Worm (Caenorhabditis elegans) whole organism, late embryonic: ENCODE data around the gene C14F11.7.

Experiments
- C08G9.2 ChIP-seq: sonication (generic microtip); optimal IDR thresholded peaks from 2 replicates; lab custom pipeline; 2016; ENCODE audit warnings: mild to moderate bottlenecking, missing genetic modification characterization, moderate library complexity, missing compliant biosample characterization
- K02D7.2 ChIP-seq: sonication (generic microtip); optimal IDR thresholded peaks from 2 replicates; lab custom pipeline; 2017; ENCODE audit warnings: mild to moderate bottlenecking, missing genetic modification characterization, missing compliant biosample characterization
- K09A11.1 ChIP-seq: sonication (generic microtip); optimal IDR thresholded peaks from 2 replicates; lab custom pipeline; 2017; ENCODE audit warnings: antibody characterized with exemption, mild to moderate bottlenecking, missing genetic modification characterization, missing compliant biosample characterization; ENCODE audit not compliant: insufficient read depth
- Y22D7AL.16 ChIP-seq: sonication (generic microtip); optimal IDR thresholded peaks from 2 replicates; lab custom pipeline; 2016; ENCODE audit warnings: missing genetic modification characterization, missing compliant biosample characterization
- ahr-1 ChIP-seq: sonication (generic microtip); optimal IDR thresholded peaks from 2 replicates; lab custom pipeline; 2016; ENCODE audit warnings: missing genetic modification characterization, missing compliant biosample characterization
- ceh-14 ChIP-seq: sonication (generic microtip); optimal IDR thresholded peaks from 2 replicates; lab custom pipeline; 2016; ENCODE audit warnings: missing genotype, missing genetic modification characterization, missing compliant biosample characterization
- ceh-18 ChIP-seq: sonication (generic microtip); optimal IDR thresholded peaks from 2 replicates; lab custom pipeline; 2016; ENCODE audit warnings: missing genetic modification characterization, missing compliant biosample characterization
- ceh-19 ChIP-seq: fragments of 200-800 bp; sonication (Bioruptor generic); optimal IDR thresholded peaks from 2 replicates; lab custom pipeline; 2018; ENCODE audit warnings: mild to moderate bottlenecking, missing genetic modification characterization, missing compliant biosample characterization
- ceh-22 ChIP-seq: sonication (generic microtip); optimal IDR thresholded peaks from 2 replicates; lab custom pipeline; 2017; ENCODE audit warnings: missing biosample characterization, missing genetic modification characterization
- ceh-31 ChIP-seq: sonication (generic microtip); optimal IDR thresholded peaks from 2 replicates; lab custom pipeline; 2016; ENCODE audit warnings: missing genetic modification characterization, missing compliant biosample characterization
- ceh-34 ChIP-seq: sonication (generic microtip); optimal IDR thresholded peaks from 2 replicates; lab custom pipeline; 2016; ENCODE audit warnings: mild to moderate bottlenecking, missing genetic modification characterization, missing compliant biosample characterization
- ceh-45 ChIP-seq: fragments of 200-800 bp; sonication (Bioruptor generic); IDR thresholded peaks from 2 replicates; pipeline ENCODE4 v1.3.6; 2022; ENCODE audit warnings: missing genetic modification reagents, missing genetic modification characterization, missing compliant biosample characterization
- ceh-48 ChIP-seq: sonication (generic microtip); optimal IDR thresholded peaks from 2 replicates; lab custom pipeline; 2016; ENCODE audit warnings: missing genetic modification characterization, inconsistent platforms, missing compliant biosample characterization
- ceh-6 ChIP-seq: fragments of 200-800 bp; sonication (Bioruptor generic); optimal IDR thresholded peaks from 2 replicates; lab custom pipeline; 2018; ENCODE audit warnings: mild to moderate bottlenecking, missing genetic modification characterization, missing compliant biosample characterization
- elt-2 ChIP-seq: sonication (generic microtip); optimal IDR thresholded peaks from 2 replicates; lab custom pipeline; 2016; ENCODE audit warnings: missing genetic modification reagents, missing genetic modification characterization, missing compliant biosample characterization
- fkh-10 ChIP-seq: fragments of 150-350 bp; optimal IDR thresholded peaks from 2 replicates; lab custom pipeline; 2014; ENCODE audit warnings: missing biosample characterization, missing genetic modification reagents, missing genetic modification characterization
- fkh-6 ChIP-seq: sonication (generic microtip); optimal IDR thresholded peaks from 2 replicates; lab custom pipeline; 2016; ENCODE audit warnings: missing genetic modification characterization, missing compliant biosample characterization
- hlh-15 ChIP-seq: sonication (generic microtip); optimal IDR thresholded peaks from 2 replicates; lab custom pipeline; 2016; ENCODE audit warnings: missing genetic modification characterization, missing compliant biosample characterization
- lim-6 ChIP-seq: sonication (generic microtip); optimal IDR thresholded peaks from 2 replicates; lab custom pipeline; 2016; ENCODE audit warnings: missing genetic modification characterization, missing compliant biosample characterization
- lin-11 ChIP-seq: fragments of 200-800 bp; sonication (Bioruptor generic); optimal IDR thresholded peaks from 2 replicates; lab custom pipeline; 2018; ENCODE audit warnings: mild to moderate bottlenecking, missing genetic modification characterization, missing compliant biosample characterization
- nfya-1 ChIP-seq: sonication (generic microtip); optimal IDR thresholded peaks from 2 replicates; lab custom pipeline; 2017; ENCODE audit warnings: missing genetic modification characterization, mild to moderate bottlenecking, missing compliant biosample characterization, antibody characterized with exemption, moderate library complexity
- nhr-11 ChIP-seq: fragments of 150-350 bp; optimal IDR thresholded peaks from 2 replicates; lab custom pipeline; 2014; ENCODE audit warnings: missing biosample characterization, missing genetic modification characterization
- npax-4 ChIP-seq: sonication (generic microtip); optimal IDR thresholded peaks from 2 replicates; lab custom pipeline; 2016; ENCODE audit warnings: missing genetic modification characterization, missing compliant biosample characterization
- pax-1 ChIP-seq: fragments of 150-350 bp; optimal IDR thresholded peaks from 2 replicates; lab custom pipeline; 2014; ENCODE audit warnings: missing biosample characterization, missing genetic modification characterization
- pha-4 ChIP-seq: fragments of 150-350 bp; optimal IDR thresholded peaks from 2 replicates; lab custom pipeline; 2018; ENCODE audit warnings: missing biosample characterization, missing genetic modification reagents, missing genetic modification characterization
- pros-1 ChIP-seq: fragments of 150-350 bp; optimal IDR thresholded peaks from 2 replicates; lab custom pipeline; 2014; ENCODE audit warnings: missing biosample characterization, missing genetic modification reagents, missing genetic modification characterization
- tbx-2 ChIP-seq: sonication (generic microtip); optimal IDR thresholded peaks from 2 replicates; lab custom pipeline; 2016; ENCODE audit warnings: missing genetic modification characterization, missing compliant biosample characterization
- tbx-7 ChIP-seq: sonication (generic microtip); optimal IDR thresholded peaks from 2 replicates; lab custom pipeline; 2016; ENCODE audit warnings: missing genotype, missing genetic modification characterization, missing compliant biosample characterization
- ttx-3 ChIP-seq: sonication (generic microtip); optimal IDR thresholded peaks from 2 replicates; lab custom pipeline; 2016; ENCODE audit warnings: missing genetic modification reagents, missing genetic modification characterization, missing compliant biosample characterization
- unc-42 ChIP-seq: sonication (generic microtip); optimal IDR thresholded peaks from 2 replicates; lab custom pipeline; 2016; ENCODE audit warnings: missing genotype, missing genetic modification characterization, missing compliant biosample characterization
- unc-55 ChIP-seq: sonication (generic microtip); optimal IDR thresholded peaks from 2 replicates; lab custom pipeline; 2017; ENCODE audit warnings: missing biosample characterization, missing genetic modification reagents, missing genetic modification characterization
- ztf-16 ChIP-seq: sonication (generic microtip); optimal IDR thresholded peaks from 2 replicates; lab custom pipeline; 2017; ENCODE audit warnings: missing genetic modification characterization, missing compliant biosample characterization

The C14F11.7 gene

DNA sequence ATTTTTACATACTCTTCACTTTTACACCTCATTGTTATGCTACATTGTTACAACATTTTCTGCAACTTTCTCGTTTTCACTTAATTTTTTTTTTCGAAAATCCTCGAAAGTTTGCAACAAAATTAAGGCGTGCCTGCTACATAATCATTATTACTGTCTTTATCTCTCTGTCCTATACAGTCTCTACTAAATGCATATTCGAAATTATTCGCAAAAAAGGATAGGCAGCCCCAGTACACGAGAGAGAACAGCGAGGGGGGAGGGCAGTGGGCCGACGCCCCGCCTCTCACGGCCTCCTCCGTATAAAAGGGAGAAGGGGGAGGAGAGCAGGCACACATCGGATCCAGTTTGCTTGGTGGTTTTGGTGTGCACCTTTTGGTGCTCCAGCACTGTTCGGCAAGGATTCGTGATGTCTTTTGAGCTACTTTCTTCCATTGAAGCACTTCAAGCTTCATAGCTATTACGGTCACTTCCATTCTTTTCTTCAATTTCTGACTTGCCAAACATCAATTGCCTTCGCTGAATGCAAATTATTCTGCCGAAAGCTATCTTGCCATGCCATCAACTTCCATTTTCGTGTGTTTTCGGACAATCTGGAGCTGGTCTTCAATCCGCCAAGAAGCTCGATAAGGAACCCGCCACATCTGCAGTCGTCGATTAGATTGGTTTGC lies 43.7 kb upstream of the C14F11.7 start (continued):
- TF ChIP-seq nfya-1 (tag; lab: Kevin White, UChicago) (peak; percentile 21), lim-6 (tag; lab: Kevin White, UChicago) (no peak), unc-55 (GFP tag; lab: Kevin White, UChicago) (no peak), K09A11.1 (tag; lab: Kevin White, UChicago) (no peak), hlh-15 (tag; lab: Kevin White, UChicago) (no peak), npax-4 (no peak), ceh-14 (tag; lab: Kevin White, UChicago) (no peak), ceh-34 (peak; percentile 9), ceh-19 (GFP tag; lab: Kevin White, UChicago) (no peak), Y22D7AL.16 (tag; lab: Kevin White, UChicago) (no peak), tbx-7 (tag; lab: Kevin White, UChicago) (no peak), ceh-45 (GFP tag; lab: Robert Waterston, UW) (no peak), ceh-6 (GFP tag; lab: Kevin White, UChicago) (no peak), ceh-22 (tag; lab: Kevin White, UChicago) (no peak), fkh-10 (GFP tag; lab: Kevin White, UChicago) (no peak), pros-1 (tag; lab: Kevin White, UChicago) (peak; percentile 59), ceh-48 (tag; lab: Kevin White, UChicago) (no peak)
- TF ChIP-seq, all 69 proteins: peak for 15

DNA sequence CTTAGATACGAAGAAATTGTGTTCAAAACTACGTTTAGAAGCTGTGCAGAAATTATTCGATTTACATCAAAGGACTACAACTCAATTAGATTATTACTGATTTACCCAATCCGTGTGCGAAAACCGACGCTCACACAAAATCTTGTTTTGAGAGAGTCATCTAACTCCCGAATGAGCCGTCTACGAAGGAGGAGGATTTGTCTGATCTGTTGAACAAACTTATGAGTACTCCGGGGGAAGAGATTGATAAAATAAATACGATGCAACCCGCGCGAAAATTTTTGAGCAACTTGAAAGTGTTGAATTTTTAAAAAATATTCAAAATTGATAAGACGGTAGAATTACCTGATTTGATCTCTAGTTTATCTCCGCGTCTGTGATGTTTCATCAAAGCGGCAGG lies 43.0 kb upstream of the C14F11.7 start:
- TF ChIP-seq ahr-1 (tag; lab: Kevin White, UChicago) (no peak), lin-11 (tag; lab: Kevin White, UChicago) (no peak), ztf-16 (tag; lab: Kevin White, UChicago) (no peak), nhr-11 (tag; lab: Kevin White, UChicago) (no peak), pha-4 (tag; lab: Kevin White, UChicago) (no peak), fkh-6 (no peak), ceh-48 (tag; lab: Kevin White, UChicago) (no peak), C08G9.2 (no peak), unc-55 (GFP tag; lab: Kevin White, UChicago) (no peak), K02D7.2 (tag; lab: Kevin White, UChicago) (no peak), pax-1 (tag; lab: Kevin White, UChicago) (no peak), ceh-22 (tag; lab: Kevin White, UChicago) (no peak), ceh-31 (no peak), elt-2 (tag; lab: Kevin White, UChicago) (no peak), ceh-14 (tag; lab: Kevin White, UChicago) (no peak)

DNA sequence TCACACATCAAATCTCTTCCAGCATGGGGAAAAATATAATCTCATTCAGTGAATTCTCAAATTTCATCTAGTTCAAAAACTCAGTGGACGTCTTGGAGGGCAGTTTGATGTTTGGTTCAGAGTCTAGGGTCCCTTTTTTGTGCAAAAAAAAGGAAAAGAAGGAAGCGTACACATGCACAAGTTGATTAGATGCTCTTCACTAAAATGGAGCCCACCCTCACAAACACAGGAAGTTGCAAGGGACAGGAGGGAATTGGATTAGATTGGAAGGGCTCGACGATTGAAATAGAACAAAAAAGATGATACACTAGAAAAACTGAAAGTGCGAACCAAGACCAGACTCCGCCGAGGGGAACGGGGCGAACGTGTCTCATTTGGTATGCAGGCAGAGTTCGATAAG lies 42.5 kb upstream of the C14F11.7 start:
- TF ChIP-seq ceh-31 (peak; percentile 19), C08G9.2 (no peak), unc-42 (peak; percentile 97)

DNA sequence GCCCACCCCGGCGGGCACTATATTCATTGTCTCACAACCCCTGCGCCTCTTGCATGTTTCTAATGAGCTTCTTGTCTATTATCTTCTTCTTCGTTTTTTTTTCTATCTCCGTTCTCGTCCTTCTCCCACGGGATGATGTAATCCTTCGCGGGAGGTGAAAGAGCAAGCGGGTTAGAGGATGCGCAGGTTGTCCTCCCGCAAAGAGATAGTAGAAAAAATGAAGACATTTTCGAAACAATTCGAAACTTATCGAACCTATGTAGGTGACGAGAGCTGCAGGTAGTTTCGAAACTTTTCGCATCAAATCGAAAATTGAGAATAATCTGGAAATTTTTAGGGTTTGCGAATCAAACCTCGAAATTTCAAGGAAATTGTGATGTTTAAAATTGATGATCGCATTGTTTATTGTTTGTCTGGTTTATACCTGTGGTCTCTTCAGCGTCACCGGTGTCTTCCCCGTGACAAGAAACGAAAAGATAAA lies 41.9 kb upstream of the C14F11.7 start:
- TF ChIP-seq tbx-2 (tag; lab: Kevin White, UChicago): peak; percentile 25
- TF ChIP-seq ceh-48 (tag; lab: Kevin White, UChicago): no peak
- TF ChIP-seq tbx-7 (tag; lab: Kevin White, UChicago): no peak
- TF ChIP-seq ttx-3 (tag; lab: Kevin White, UChicago): no peak
- peak; percentile 73 for TF ChIP-seq ceh-18
